Worm (Caenorhabditis elegans) whole organism, L1 larva: ENCODE results near the gene ttr-21.

Experiments used
- aly-2 ChIP-seq: fragments of 150-350 bp; optimal IDR thresholded peaks from 2 replicates; lab custom pipeline; 2014; ENCODE audit warnings: missing biosample characterization, missing genetic modification characterization
- blmp-1 ChIP-seq: fragments of 150-350 bp; optimal IDR thresholded peaks from 2 replicates; lab custom pipeline; 2014; ENCODE audit warnings: missing biosample characterization, missing genetic modification characterization
- ceh-8 ChIP-seq: fragments of 200-800 bp; sonication (Bioruptor generic); optimal IDR thresholded peaks from 2 replicates; lab custom pipeline; 2018; ENCODE audit warnings: mild to moderate bottlenecking, missing genetic modification characterization, moderate library complexity, missing compliant biosample characterization
- ces-1 ChIP-seq: fragments of 150-350 bp; optimal IDR thresholded peaks from 2 replicates; lab custom pipeline; 2014; ENCODE audit warnings: missing biosample characterization, missing genetic modification reagents, missing genetic modification characterization
- elt-3 ChIP-seq, 6 experiments: fragments of 150-350 bp in 1 of 6; sonication (generic microtip); optimal IDR thresholded peaks; 2 replicates each; lab custom pipeline; 2017 to 2018; ENCODE audit warnings: missing biosample characterization in 6 of 6, missing genetic modification characterization in 6 of 6, inconsistent platforms in 1 of 6
- fkh-8 ChIP-seq: sonication (generic microtip); optimal IDR thresholded peaks from 2 replicates; lab custom pipeline; 2016; ENCODE audit warnings: mild to moderate bottlenecking, missing genetic modification characterization, missing compliant biosample characterization
- grh-1 ChIP-seq: fragments of 200-800 bp; sonication (Bioruptor generic); IDR thresholded peaks from 2 replicates; pipeline ENCODE4 v1.3.6; 2022; ENCODE audit warnings: missing genetic modification reagents, missing genetic modification characterization, missing compliant biosample characterization
- hlh-17 ChIP-seq: fragments of 200-800 bp; sonication (Bioruptor generic); optimal IDR thresholded peaks from 2 replicates; lab custom pipeline; 2018; ENCODE audit warnings: missing genetic modification characterization, mild to moderate bottlenecking, missing compliant biosample characterization, moderate library complexity, borderline replicate concordance
- hpl-2 ChIP-seq: fragments of 150-350 bp; optimal IDR thresholded peaks from 2 replicates; lab custom pipeline; 2014; ENCODE audit warnings: missing biosample characterization, missing genetic modification reagents, missing genetic modification characterization
- irx-1 ChIP-seq: sonication (generic microtip); optimal IDR thresholded peaks from 2 replicates; lab custom pipeline; 2016; ENCODE audit warnings: missing genetic modification characterization, missing compliant biosample characterization
- lin-14 ChIP-seq: fragments of 200-800 bp; sonication (Bioruptor generic); optimal IDR thresholded peaks from 2 replicates; lab custom pipeline; 2018; ENCODE audit warnings: mild to moderate bottlenecking, missing genetic modification characterization, moderate library complexity, missing compliant biosample characterization
- lin-35 ChIP-seq, 2 experiments: fragments of 150-350 bp; optimal IDR thresholded peaks; 2 replicates each; lab custom pipeline; 2014; ENCODE audit warnings: missing biosample characterization in 2 of 2, missing genetic modification characterization in 2 of 2, missing genetic modification reagents in 2 of 2
- lir-3 ChIP-seq: sonication (generic microtip); optimal IDR thresholded peaks from 2 replicates; lab custom pipeline; 2016; ENCODE audit warnings: mild to moderate bottlenecking, missing genetic modification characterization, moderate library complexity, missing compliant biosample characterization; ENCODE audit not compliant: poor library complexity
- mdl-1 ChIP-seq, 2 experiments: fragments of 150-350 bp; optimal IDR thresholded peaks; 2 replicates each; lab custom pipeline; 2014 to 2017; ENCODE audit warnings: missing biosample characterization in 2 of 2, missing genetic modification characterization in 2 of 2, inconsistent platforms in 1 of 2
- mep-1 ChIP-seq: fragments of 150-350 bp; optimal IDR thresholded peaks from 2 replicates; lab custom pipeline; 2014; ENCODE audit warnings: missing biosample characterization, missing genetic modification characterization
- nhr-20 ChIP-seq: sonication (generic microtip); optimal IDR thresholded peaks from 2 replicates; lab custom pipeline; 2016; ENCODE audit warnings: mild to moderate bottlenecking, missing genetic modification characterization, missing compliant biosample characterization
- nhr-237 ChIP-seq: fragments of 150-350 bp; optimal IDR thresholded peaks from 2 replicates; lab custom pipeline; 2014; ENCODE audit warnings: missing biosample characterization, missing genetic modification characterization
- nhr-71 ChIP-seq: sonication (generic microtip); optimal IDR thresholded peaks from 2 replicates; lab custom pipeline; 2016; ENCODE audit warnings: mild to moderate bottlenecking, missing genetic modification characterization, moderate library complexity, missing compliant biosample characterization
- nhr-76 ChIP-seq: sonication (generic microtip); optimal IDR thresholded peaks from 2 replicates; lab custom pipeline; 2017; ENCODE audit warnings: missing biosample characterization, missing genetic modification characterization
- nhr-77 ChIP-seq: fragments of 150-350 bp; optimal IDR thresholded peaks from 2 replicates; lab custom pipeline; 2014; ENCODE audit warnings: missing biosample characterization, missing genetic modification characterization
- nhr-85 ChIP-seq: sonication (generic microtip); peaks from one replicate; lab custom pipeline; 2016; ENCODE audit warnings: missing genetic modification characterization, inconsistent platforms, missing compliant biosample characterization
- pag-3 ChIP-seq: sonication (generic microtip); optimal IDR thresholded peaks from 2 replicates; lab custom pipeline; 2017; ENCODE audit warnings: missing genetic modification characterization, mild to moderate bottlenecking, missing compliant biosample characterization, antibody characterized with exemption, borderline replicate concordance; ENCODE audit not compliant: insufficient read depth
- pax-3 ChIP-seq: fragments of 200-800 bp; sonication (Bioruptor generic); optimal IDR thresholded peaks from 2 replicates; lab custom pipeline; 2018; ENCODE audit warnings: mild to moderate bottlenecking, missing genetic modification characterization, moderate library complexity, missing compliant biosample characterization
- skn-1 ChIP-seq: fragments of 150-350 bp; optimal IDR thresholded peaks from 2 replicates; lab custom pipeline; 2014; ENCODE audit warnings: missing biosample characterization, missing genetic modification characterization
- snpc-4 ChIP-seq: fragments of 150-350 bp; optimal IDR thresholded peaks from 2 replicates; lab custom pipeline; 2014; ENCODE audit warnings: missing biosample characterization, missing genetic modification characterization
- snu-23 ChIP-seq: sonication (generic microtip); optimal IDR thresholded peaks from 2 replicates; lab custom pipeline; 2016; ENCODE audit warnings: missing genetic modification characterization, missing compliant biosample characterization
- sptf-1 ChIP-seq: fragments of 150-350 bp; optimal IDR thresholded peaks from 2 replicates; lab custom pipeline; 2014; ENCODE audit warnings: missing biosample characterization, missing genetic modification characterization
- sup-37 ChIP-seq: fragments of 200-800 bp; sonication (Bioruptor generic); optimal IDR thresholded peaks from 2 replicates; lab custom pipeline; 2018; ENCODE audit warnings: mild to moderate bottlenecking, missing genetic modification characterization, missing compliant biosample characterization
- swsn-7 ChIP-seq: sonication (generic microtip); optimal IDR thresholded peaks from 2 replicates; lab custom pipeline; 2016; ENCODE audit warnings: missing genetic modification characterization, missing compliant biosample characterization
- unc-30 ChIP-seq: sonication (generic microtip); optimal IDR thresholded peaks from 2 replicates; lab custom pipeline; 2017; ENCODE audit warnings: missing biosample characterization, missing genetic modification characterization
- unc-62 ChIP-seq: fragments of 150-350 bp; optimal IDR thresholded peaks from 2 replicates; lab custom pipeline; 2014; ENCODE audit warnings: missing biosample characterization, missing genetic modification reagents, missing genetic modification characterization
- vab-15 ChIP-seq: sonication (generic microtip); optimal IDR thresholded peaks from 2 replicates; lab custom pipeline; 2017; ENCODE audit warnings: missing genotype, mild to moderate bottlenecking, missing genetic modification characterization, missing compliant biosample characterization
- zag-1 ChIP-seq: fragments of 150-350 bp; optimal IDR thresholded peaks from 2 replicates; lab custom pipeline; 2014; ENCODE audit warnings: missing biosample characterization, missing genetic modification characterization
- zip-4 ChIP-seq: fragments of 200-800 bp; sonication (Bioruptor generic); optimal IDR thresholded peaks from 2 replicates; lab custom pipeline; 2018; ENCODE audit warnings: mild to moderate bottlenecking, missing genetic modification characterization, moderate library complexity, missing compliant biosample characterization
- ztf-4 ChIP-seq: fragments of 150-350 bp; optimal IDR thresholded peaks from 2 replicates; lab custom pipeline; 2014; ENCODE audit warnings: missing biosample characterization, missing genetic modification characterization

The ttr-21 gene

DNA sequence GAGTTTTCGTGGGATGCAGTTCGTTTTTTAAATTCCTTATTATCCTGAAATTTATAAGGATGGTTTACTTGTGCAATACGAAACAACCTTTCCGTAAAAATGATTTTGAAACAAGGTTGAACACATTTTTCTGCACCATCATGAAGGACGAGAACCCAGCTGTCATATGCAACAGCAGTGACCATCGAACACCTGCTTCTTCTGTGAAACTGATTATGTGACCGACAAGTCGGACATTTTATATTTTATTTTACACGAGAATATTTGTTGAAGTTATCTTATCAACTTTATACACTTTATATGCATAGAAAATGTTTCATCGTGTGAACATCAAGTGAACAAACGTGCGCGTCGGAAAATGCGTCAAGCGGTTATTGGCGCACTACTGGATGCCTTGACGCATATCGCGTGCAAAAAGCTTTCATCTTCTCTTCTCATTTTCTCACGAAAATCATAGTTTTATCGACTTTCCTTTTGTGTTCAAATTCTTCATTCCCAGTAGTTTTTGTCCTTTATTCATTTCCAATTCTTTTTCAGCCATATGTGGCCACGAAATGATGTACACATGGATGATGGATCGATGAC, 35.3 kb downstream of the ttr-21 start, which contains the start of gene sel-10 (continued):
- TF ChIP-seq lin-14 (GFP tag; lab: Kevin White, UChicago) (peak; percentile 88), unc-30 (tag; lab: Kevin White, UChicago) (no peak), nhr-77 (peak; percentile 55), irx-1 (tag; lab: Kevin White, UChicago) (peak; percentile 64), blmp-1 (tag; lab: Kevin White, UChicago) (peak; percentile 55), sptf-1 (tag; lab: Kevin White, UChicago) (no peak), fkh-8 (tag; lab: Kevin White, UChicago) (peak; percentile 71), swsn-7 (tag; lab: Kevin White, UChicago) (peak; percentile 85), grh-1 (GFP tag; lab: Robert Waterston, UW) (peak; percentile 15; the same call in 1 of the 2 replicates), zag-1 (tag; lab: Kevin White, UChicago) (no peak), skn-1 (tag; lab: Kevin White, UChicago) (peak; percentile 51), snpc-4 (peak; percentile 73), ces-1 (no peak), snu-23 (GFP tag; lab: Kevin White, UChicago) (peak; percentile 81)

DNA sequence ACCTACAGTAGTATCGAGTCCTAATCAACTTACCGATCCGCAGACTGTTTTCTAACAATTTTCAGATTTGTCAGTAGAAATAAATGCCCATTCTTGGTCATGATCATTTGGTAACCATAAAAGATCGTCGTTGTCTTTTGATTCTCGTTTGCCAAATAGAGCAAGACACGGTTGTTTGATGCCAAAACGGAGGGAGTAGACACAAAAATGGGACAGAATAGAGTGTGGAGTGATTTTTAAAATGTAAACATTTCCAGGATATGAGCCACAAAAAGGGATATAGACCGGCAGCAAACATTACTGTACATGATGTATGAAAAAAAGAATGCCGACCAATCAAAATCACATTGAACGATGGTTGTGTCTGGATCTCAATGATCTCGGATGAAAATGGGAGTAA, 37.3 kb downstream of the ttr-21 start, which contains the start of gene F55B12.2:
Gene F55B12.2 (minus strand): TSS at position 101 of the 400 bp plus-strand sequence.
- TF ChIP-seq pag-3, result no peak
- TF ChIP-seq nhr-237 (tag; lab: Kevin White, UChicago), result no peak
- TF ChIP-seq blmp-1 (tag; lab: Kevin White, UChicago), result no peak
- no peak for TF ChIP-seq hpl-2 (GFP tag; lab: Kevin White, UChicago)
- TF ChIP-seq pax-3, result no peak
- TF ChIP-seq ces-1, result no peak
- no peak for TF ChIP-seq vab-15 (tag; lab: Kevin White, UChicago)
- TF ChIP-seq mdl-1 (tag; optimal IDR thresholded peaks at IDR 0.05; lab: Kevin White, UChicago), result no peak
- no peak for TF ChIP-seq sup-37
- no peak for TF ChIP-seq skn-1 (tag; lab: Kevin White, UChicago)
- no peak for TF ChIP-seq snu-23 (GFP tag; lab: Kevin White, UChicago)
- no peak for TF ChIP-seq aly-2 (tag; lab: Kevin White, UChicago)
- TF ChIP-seq lir-3 (tag; lab: Kevin White, UChicago), result no peak
- no peak for TF ChIP-seq elt-3 (tag; optimal IDR thresholded peaks at IDR 0.05; lab: Kevin White, UChicago)
- no peak for TF ChIP-seq lin-35 (GFP tag; optimal IDR thresholded peaks at IDR 0.05; lab: Kevin White, UChicago)
- no peak for TF ChIP-seq hlh-17 (GFP tag; lab: Kevin White, UChicago)
- TF ChIP-seq, all 84 proteins: peak for 0

DNA sequence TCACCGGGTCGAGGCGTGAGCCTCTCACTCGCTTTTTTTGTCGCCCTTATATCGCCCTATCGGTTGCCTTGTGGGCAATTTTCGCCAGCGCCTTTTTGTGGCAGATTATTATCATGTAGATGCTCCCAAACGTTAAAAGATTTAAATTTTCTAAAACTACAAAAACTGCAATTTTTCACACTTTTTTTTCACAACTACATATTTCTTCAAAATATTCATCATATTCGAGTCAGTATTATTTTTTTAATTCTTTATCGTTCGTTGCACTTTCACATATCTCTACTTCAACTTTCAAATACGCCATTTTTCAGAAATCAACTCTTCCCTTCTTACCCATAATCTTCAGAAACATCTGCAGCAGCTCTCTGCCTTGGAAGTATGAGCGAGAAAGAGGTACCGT, 41.3 kb downstream of the ttr-21 start, which contains the start of gene ceh-24:
Gene ceh-24 (plus strand): TSS at position 301 of the 400 bp plus-strand sequence.
- TF ChIP-seq ztf-4 (tag; lab: Kevin White, UChicago) (no peak), skn-1 (tag; lab: Kevin White, UChicago) (no peak), nhr-85 (tag; lab: Kevin White, UChicago) (no peak), lin-35 (GFP tag; optimal IDR thresholded peaks at IDR 0.05; lab: Kevin White, UChicago) (no peak), nhr-76 (tag; lab: Kevin White, UChicago) (no peak), ceh-8 (GFP tag; lab: Kevin White, UChicago) (no peak), mep-1 (tag; lab: Kevin White, UChicago) (no peak), sptf-1 (tag; lab: Kevin White, UChicago) (no peak), nhr-20 (tag; lab: Kevin White, UChicago) (no peak), vab-15 (tag; lab: Kevin White, UChicago) (no peak), unc-62 (GFP tag; lab: Kevin White, UChicago) (no peak), nhr-71 (tag; lab: Kevin White, UChicago) (no peak), zip-4 (no peak), lir-3 (tag; lab: Kevin White, UChicago) (no peak)
- TF ChIP-seq, all 84 proteins: peak for 0
